Worm (Caenorhabditis elegans) whole organism, L4/young adult: ENCODE results near the gene C08F11.17.

Experiments used
- W03F9.2 ChIP-seq: fragments of 150-350 bp; optimal IDR thresholded peaks from 2 replicates; lab custom pipeline; 2014; ENCODE audit warnings: missing biosample characterization, missing genetic modification characterization
- him-1 ChIP-seq: sonication (generic microtip); optimal IDR thresholded peaks from 2 replicates; lab custom pipeline; 2016; ENCODE audit warnings: missing genotype, missing genetic modification reagents, missing genetic modification characterization, missing compliant biosample characterization

- TF ChIP-seq him-1 (no peak), W03F9.2 (tag; lab: Kevin White, UChicago) (no peak)
Observed at ce11 chrIV:13650238-13650637, at the start of gene C08F11.17.
